Worm (Caenorhabditis elegans) whole organism, L4 larva: ENCODE measurements around the gene sra-2.

Experiments
- F10B5.3 ChIP-seq: sonication (generic microtip); optimal IDR thresholded peaks from 2 replicates; lab custom pipeline; 2016; ENCODE audit warnings: mild to moderate bottlenecking, missing genetic modification characterization, missing compliant biosample characterization
- F26F4.8 ChIP-seq: fragments of 200-800 bp; sonication (Bioruptor generic); conservative IDR thresholded peaks from 2 replicates; pipeline ENCODE4 v1.3.6; 2022; ENCODE audit warnings: missing genetic modification characterization, missing compliant biosample characterization
- R02D3.7 ChIP-seq: fragments of 150-350 bp; sonication (generic microtip); optimal IDR thresholded peaks from 3 replicates; lab custom pipeline; 2014; ENCODE audit warnings: missing biosample characterization, missing genetic modification characterization
- T20F7.1 ChIP-seq: fragments of 200-800 bp; sonication (Bioruptor generic); optimal IDR thresholded peaks from 2 replicates; lab custom pipeline; 2018; ENCODE audit warnings: mild to moderate bottlenecking, missing genetic modification characterization, missing compliant biosample characterization
- Y5F2A.4 ChIP-seq: fragments of 200-800 bp; sonication (Bioruptor generic); optimal IDR thresholded peaks from 2 replicates; lab custom pipeline; 2018; ENCODE audit warnings: mild to moderate bottlenecking, missing genetic modification characterization, missing compliant biosample characterization
- aha-1 ChIP-seq: fragments of 150-350 bp; peaks from one replicate; lab custom pipeline; 2014; ENCODE audit warnings: missing biosample characterization, missing genetic modification characterization
- ceh-20 ChIP-seq: fragments of 200-800 bp; sonication (Bioruptor generic); IDR thresholded peaks from 2 replicates; pipeline ENCODE4 v1.3.6; 2022; ENCODE audit warnings: missing genetic modification reagents, missing genetic modification characterization, missing compliant biosample characterization
- ceh-32 ChIP-seq: sonication (generic microtip); optimal IDR thresholded peaks from 2 replicates; lab custom pipeline; 2016; ENCODE audit warnings: mild to moderate bottlenecking, missing genetic modification characterization, missing compliant biosample characterization; ENCODE audit not compliant: poor library complexity
- ceh-82 ChIP-seq: sonication (generic microtip); optimal IDR thresholded peaks from 2 replicates; lab custom pipeline; 2017; ENCODE audit warnings: missing biosample characterization, missing genetic modification characterization
- ctbp-1 ChIP-seq: fragments of 200-800 bp; sonication (Bioruptor generic); IDR thresholded peaks from 2 replicates; pipeline ENCODE4 v1.3.6; 2022; ENCODE audit warnings: missing genetic modification reagents, missing genetic modification characterization, missing compliant biosample characterization
- daf-12 ChIP-seq: fragments of 150-350 bp; optimal IDR thresholded peaks from 2 replicates; lab custom pipeline; 2014; ENCODE audit warnings: missing biosample characterization, missing genetic modification reagents, missing genetic modification characterization
- daf-16 ChIP-seq, 3 experiments: sonication (generic microtip); optimal IDR thresholded peaks; 2 replicates each; lab custom pipeline; 2016 to 2017; ENCODE audit warnings: missing genetic modification characterization in 3 of 3, missing genetic modification reagents in 3 of 3, mild to moderate bottlenecking in 2 of 3, missing compliant biosample characterization in 2 of 3, missing biosample characterization in 1 of 3, moderate library complexity in 1 of 3
- daf-19 ChIP-seq: fragments of 200-800 bp; sonication (Bioruptor generic); conservative IDR thresholded peaks from 2 replicates; pipeline ENCODE4 v1.3.6; 2022; ENCODE audit warnings: missing genetic modification characterization, missing compliant biosample characterization
- dmd-6 ChIP-seq: fragments of 200-800 bp; sonication (Bioruptor generic); IDR thresholded peaks from 2 replicates; pipeline ENCODE4 v1.3.6; 2022; ENCODE audit warnings: missing genetic modification reagents, missing genetic modification characterization, missing compliant biosample characterization
- dpl-1 ChIP-seq: fragments of 150-350 bp; optimal IDR thresholded peaks from 2 replicates; lab custom pipeline; 2014; ENCODE audit warnings: missing biosample characterization, missing genetic modification reagents, missing genetic modification characterization
- dve-1 ChIP-seq: sonication (generic microtip); optimal IDR thresholded peaks from 2 replicates; lab custom pipeline; 2017; ENCODE audit warnings: antibody characterized with exemption, mild to moderate bottlenecking, missing genetic modification characterization, missing compliant biosample characterization; ENCODE audit not compliant: insufficient read depth
- egl-43 ChIP-seq: fragments of 200-800 bp; sonication (Bioruptor generic); IDR thresholded peaks from 2 replicates; pipeline ENCODE4 v1.3.6; 2022; ENCODE audit warnings: missing genetic modification reagents, missing genetic modification characterization, missing compliant biosample characterization
- hif-1 ChIP-seq, 2 experiments: sonication (generic microtip); optimal IDR thresholded peaks; 2 replicates each; lab custom pipeline; 2016 to 2017; ENCODE audit warnings: missing compliant biosample characterization in 2 of 2, missing genetic modification characterization in 2 of 2, missing genetic modification reagents in 2 of 2, missing genotype in 2 of 2, mild to moderate bottlenecking in 1 of 2
- hlh-11 ChIP-seq: fragments of 200-800 bp; sonication (Bioruptor generic); optimal IDR thresholded peaks from 2 replicates; lab custom pipeline; 2018; ENCODE audit warnings: mild to moderate bottlenecking, missing genetic modification characterization, missing compliant biosample characterization
- jun-1 ChIP-seq: fragments of 150-350 bp; optimal IDR thresholded peaks from 2 replicates; lab custom pipeline; 2014; ENCODE audit warnings: missing biosample characterization, missing genetic modification reagents, missing genetic modification characterization
- lin-1 ChIP-seq: fragments of 200-800 bp; sonication (Bioruptor generic); IDR thresholded peaks from 2 replicates; pipeline ENCODE4 v1.3.6; 2022; ENCODE audit warnings: missing genetic modification reagents, missing genetic modification characterization, missing compliant biosample characterization
- lin-13 ChIP-seq: fragments of 150-350 bp; optimal IDR thresholded peaks from 2 replicates; lab custom pipeline; 2014; ENCODE audit warnings: missing biosample characterization, missing genetic modification reagents, missing genetic modification characterization
- lin-15B ChIP-seq: fragments of 150-350 bp; sonication (generic microtip); optimal IDR thresholded peaks from 3 replicates; lab custom pipeline; 2014; ENCODE audit warnings: missing biosample characterization, missing genetic modification characterization
- lir-3 ChIP-seq: sonication (generic microtip); optimal IDR thresholded peaks from 2 replicates; lab custom pipeline; 2016; ENCODE audit warnings: mild to moderate bottlenecking, missing genetic modification characterization, missing compliant biosample characterization
- lsy-2 ChIP-seq, 2 experiments: fragments of 150-350 bp in 1 of 2; sonication (generic microtip) in 1 of 2; optimal IDR thresholded peaks; 2 replicates each; lab custom pipeline; 2014 to 2017; ENCODE audit warnings: missing biosample characterization in 2 of 2, missing genetic modification characterization in 2 of 2
- madf-5 ChIP-seq, 2 experiments: fragments of 200-800 bp; sonication (Bioruptor generic); IDR thresholded peaks; 2 replicates each; pipeline ENCODE4 v1.3.6; 2022; ENCODE audit warnings: missing compliant biosample characterization in 2 of 2, missing genetic modification characterization in 2 of 2
- madf-9 ChIP-seq: fragments of 200-800 bp; sonication (Bioruptor generic); conservative IDR thresholded peaks from 2 replicates; pipeline ENCODE4 v1.3.6; 2022; ENCODE audit warnings: missing genetic modification reagents, missing genetic modification characterization, missing compliant biosample characterization
- mdl-1 ChIP-seq, 2 experiments: fragments of 150-350 bp in 1 of 2; sonication (generic microtip) in 1 of 2; optimal IDR thresholded peaks; 2 replicates each; lab custom pipeline; 2014 to 2017; ENCODE audit warnings: missing biosample characterization in 2 of 2, missing genetic modification characterization in 2 of 2
- mxl-2 ChIP-seq: fragments of 200-800 bp; sonication (Bioruptor generic); conservative IDR thresholded peaks from 2 replicates; pipeline ENCODE4 v1.3.6; 2022; ENCODE audit warnings: missing genetic modification reagents, missing genetic modification characterization, missing compliant biosample characterization
- mxl-3 ChIP-seq: fragments of 200-800 bp; sonication (Bioruptor generic); optimal IDR thresholded peaks from 2 replicates; lab custom pipeline; 2018; ENCODE audit warnings: mild to moderate bottlenecking, missing genetic modification characterization, missing compliant biosample characterization
- nhr-11 ChIP-seq: fragments of 150-350 bp; optimal IDR thresholded peaks from 2 replicates; lab custom pipeline; 2014; ENCODE audit warnings: missing biosample characterization, missing genetic modification characterization
- nhr-111 ChIP-seq: fragments of 200-800 bp; sonication (Bioruptor generic); optimal IDR thresholded peaks from 2 replicates; lab custom pipeline; 2018; ENCODE audit warnings: mild to moderate bottlenecking, missing genetic modification characterization, missing compliant biosample characterization
- nhr-28 ChIP-seq: fragments of 150-350 bp; optimal IDR thresholded peaks from 2 replicates; lab custom pipeline; 2014; ENCODE audit warnings: missing biosample characterization, missing genetic modification characterization
- nhr-6 ChIP-seq: fragments of 150-350 bp; optimal IDR thresholded peaks from 2 replicates; lab custom pipeline; 2014; ENCODE audit warnings: missing biosample characterization, missing genetic modification characterization
- nhr-76 ChIP-seq: fragments of 150-350 bp; optimal IDR thresholded peaks from 2 replicates; lab custom pipeline; 2014; ENCODE audit warnings: missing biosample characterization, missing genetic modification characterization
- pha-4 ChIP-seq, 2 experiments: fragments of 150-350 bp in 1 of 2; fragments of 200-800 bp in 1 of 2; sonication (Bioruptor generic) in 1 of 2; IDR thresholded peaks in 1 of 2; optimal IDR thresholded peaks in 1 of 2; 2 replicates each; pipeline versions ENCODE4 v1.3.6 to Lab custom; 2014 to 2022; ENCODE audit warnings: missing genetic modification characterization in 2 of 2, missing genetic modification reagents in 2 of 2, missing biosample characterization in 1 of 2, missing compliant biosample characterization in 1 of 2
- php-3 ChIP-seq: fragments of 200-800 bp; sonication (Bioruptor generic); IDR thresholded peaks from 2 replicates; pipeline ENCODE4 v1.3.6; 2022; ENCODE audit warnings: missing genetic modification reagents, missing genetic modification characterization, missing compliant biosample characterization
- pqm-1 ChIP-seq: sonication (generic microtip); optimal IDR thresholded peaks from 2 replicates; lab custom pipeline; 2017; ENCODE audit warnings: missing biosample characterization, missing genetic modification characterization
- rbr-2 ChIP-seq: sonication (generic microtip); optimal IDR thresholded peaks from 2 replicates; lab custom pipeline; 2016; ENCODE audit warnings: missing genotype, missing genetic modification characterization, missing compliant biosample characterization
- snpc-4 ChIP-seq: fragments of 150-350 bp; optimal IDR thresholded peaks from 2 replicates; lab custom pipeline; 2014; ENCODE audit warnings: missing biosample characterization, missing genetic modification characterization
- spr-1 ChIP-seq: sonication (generic microtip); optimal IDR thresholded peaks from 2 replicates; lab custom pipeline; 2016; ENCODE audit warnings: mild to moderate bottlenecking, missing genetic modification characterization, missing compliant biosample characterization
- unc-39 ChIP-seq: sonication (generic microtip); optimal IDR thresholded peaks from 2 replicates; lab custom pipeline; 2017; ENCODE audit warnings: missing biosample characterization, missing genetic modification characterization
- unc-62 ChIP-seq, 3 experiments: fragments of 150-350 bp in 1 of 3; sonication (generic microtip); optimal IDR thresholded peaks in 2 of 3; peaks in 1 of 3; 1 replicate in 1 of 3; 2 replicates in 2 of 3; lab custom pipeline; 2014 to 2017; ENCODE audit warnings: missing biosample characterization in 3 of 3, missing genetic modification characterization in 3 of 3, missing genetic modification reagents in 3 of 3, missing genotype in 1 of 3
- vab-7 ChIP-seq: fragments of 200-800 bp; sonication (Bioruptor generic); IDR thresholded peaks from 2 replicates; pipeline ENCODE4 v1.3.6; 2022; ENCODE audit warnings: missing genetic modification reagents, missing genetic modification characterization, missing compliant biosample characterization
- zfp-3 ChIP-seq: fragments of 200-800 bp; sonication (Bioruptor generic); conservative IDR thresholded peaks from 2 replicates; pipeline ENCODE4 v1.3.6; 2022; ENCODE audit warnings: missing genetic modification reagents, missing genetic modification characterization, missing compliant biosample characterization

The sra-2 gene

ce11 chrII:9483342-9483741, 45.2 kb upstream of the sra-2 start:
- TF ChIP-seq pqm-1 (peak; percentile 17), hif-1 (tag; optimal IDR thresholded peaks at IDR 0.05; lab: Kevin White, UChicago) (peak in 1 of 2 experiments; percentile 59), lin-1 (GFP tag; lab: Robert Waterston, UW) (peak; percentile 42; the same call in 1 of the 2 replicates), snpc-4 (no peak), dve-1 (tag; lab: Kevin White, UChicago) (peak; percentile 39), lsy-2 (tag; optimal IDR thresholded peaks at IDR 0.05; lab: Kevin White, UChicago) (no peak), nhr-28 (tag; lab: Kevin White, UChicago) (peak; percentile 54), lir-3 (tag; lab: Kevin White, UChicago) (no peak), dpl-1 (GFP tag; lab: Kevin White, UChicago) (no peak), daf-16 (GFP tag; optimal IDR thresholded peaks at IDR 0.05; lab: Kevin White, UChicago) (peak in 1 of 2 experiments; percentile 21), daf-16 (tag; optimal IDR thresholded peaks at IDR 0.05; lab: Kevin White, UChicago) (peak; percentile 78), unc-62 (GFP tag; optimal IDR thresholded peaks at IDR 0.05 in 1 of 2; lab: Kevin White, UChicago) (peak in 1 of 2 experiments; percentile 90), unc-62 (tag; optimal IDR thresholded peaks at IDR 0.05; lab: Kevin White, UChicago) (no peak), aha-1 (tag; lab: Kevin White, UChicago) (peak; percentile 37), hlh-11 (tag; lab: Kevin White, UChicago) (peak; percentile 30), dmd-6 (GFP tag; lab: Robert Waterston, UW) (peak; percentile 66)

- TF ChIP-seq ceh-32 (no peak), mxl-2 (no peak), lin-13 (no peak), mdl-1 (tag; optimal IDR thresholded peaks at IDR 0.05; lab: Kevin White, UChicago) (peak in 1 of 2 experiments; percentile 37), madf-5 (GFP tag; IDR thresholded peaks at IDR 0.05; lab: Robert Waterston, UW) (no peak), madf-9 (no peak), ctbp-1 (GFP tag; lab: Robert Waterston, UW) (no peak), F26F4.8 (GFP tag; lab: Robert Waterston, UW) (no peak), nhr-111 (GFP tag; lab: Kevin White, UChicago) (no peak), daf-12 (no peak), hlh-11 (tag; lab: Kevin White, UChicago) (peak; percentile 19), egl-43 (GFP tag; lab: Robert Waterston, UW) (no peak), lin-1 (GFP tag; lab: Robert Waterston, UW) (no peak), Y5F2A.4 (GFP tag; lab: Kevin White, UChicago) (no peak), nhr-6 (no peak), F10B5.3 (tag; lab: Kevin White, UChicago) (no peak), R02D3.7 (tag; lab: Kevin White, UChicago) (no peak), php-3 (GFP tag; lab: Robert Waterston, UW) (no peak), lir-3 (tag; lab: Kevin White, UChicago) (no peak), rbr-2 (tag; lab: Kevin White, UChicago) (no peak), pha-4 (GFP tag; IDR thresholded peaks at IDR 0.05; lab: Robert Waterston, UW) (no peak), pha-4 (tag; optimal IDR thresholded peaks at IDR 0.05; lab: Kevin White, UChicago) (peak; percentile 38), spr-1 (tag; lab: Kevin White, UChicago) (no peak), ceh-20 (no peak), lin-15B (tag; lab: Kevin White, UChicago) (no peak), mxl-3 (peak; percentile 88), vab-7 (no peak), jun-1 (tag; lab: Kevin White, UChicago) (no peak), unc-62 (GFP tag; optimal IDR thresholded peaks at IDR 0.05 in 1 of 2; lab: Kevin White, UChicago) (peak in 1 of 2 experiments; percentile 9), unc-62 (tag; optimal IDR thresholded peaks at IDR 0.05; lab: Kevin White, UChicago) (no peak), nhr-76 (tag; lab: Kevin White, UChicago) (no peak), nhr-11 (tag; lab: Kevin White, UChicago) (no peak), daf-19 (GFP tag; lab: Robert Waterston, UW) (no peak), aha-1 (tag; lab: Kevin White, UChicago) (peak; percentile 90), snpc-4 (no peak), T20F7.1 (no peak), zfp-3 (no peak), nhr-28 (tag; lab: Kevin White, UChicago) (peak; percentile 75), daf-16 (GFP tag; optimal IDR thresholded peaks at IDR 0.05; lab: Kevin White, UChicago) (no peak), daf-16 (tag; optimal IDR thresholded peaks at IDR 0.05; lab: Kevin White, UChicago) (no peak), unc-39 (no peak), ceh-82 (tag; lab: Kevin White, UChicago) (no peak)
Measured at ce11 chrII:9485081-9485730, 43.4 kb upstream of the sra-2 start.
